Worm (Caenorhabditis elegans) whole organism, late embryonic: ENCODE data around the gene Y56A3A.41.

Source experiments
- K02D7.2 ChIP-seq: sonication (generic microtip); optimal IDR thresholded peaks from 2 replicates; lab custom pipeline; 2017; ENCODE audit warnings: mild to moderate bottlenecking, missing genetic modification characterization, missing compliant biosample characterization
- K09A11.1 ChIP-seq: sonication (generic microtip); optimal IDR thresholded peaks from 2 replicates; lab custom pipeline; 2017; ENCODE audit warnings: antibody characterized with exemption, mild to moderate bottlenecking, missing genetic modification characterization, missing compliant biosample characterization; ENCODE audit not compliant: insufficient read depth
- ceh-34 ChIP-seq: sonication (generic microtip); optimal IDR thresholded peaks from 2 replicates; lab custom pipeline; 2016; ENCODE audit warnings: mild to moderate bottlenecking, missing genetic modification characterization, missing compliant biosample characterization
- dve-1 ChIP-seq: sonication (generic microtip); optimal IDR thresholded peaks from 2 replicates; lab custom pipeline; 2017; ENCODE audit warnings: antibody characterized with exemption, mild to moderate bottlenecking, missing genetic modification characterization, missing compliant biosample characterization
- elt-2 ChIP-seq: sonication (generic microtip); optimal IDR thresholded peaks from 2 replicates; lab custom pipeline; 2016; ENCODE audit warnings: missing genetic modification reagents, missing genetic modification characterization, missing compliant biosample characterization
- eyg-1 ChIP-seq: sonication (generic microtip); optimal IDR thresholded peaks from 2 replicates; lab custom pipeline; 2016; ENCODE audit warnings: missing genotype, missing genetic modification characterization, missing compliant biosample characterization
- fkh-6 ChIP-seq: sonication (generic microtip); optimal IDR thresholded peaks from 2 replicates; lab custom pipeline; 2016; ENCODE audit warnings: missing genetic modification characterization, missing compliant biosample characterization
- lim-6 ChIP-seq: sonication (generic microtip); optimal IDR thresholded peaks from 2 replicates; lab custom pipeline; 2016; ENCODE audit warnings: missing genetic modification characterization, missing compliant biosample characterization
- nfya-1 ChIP-seq: sonication (generic microtip); optimal IDR thresholded peaks from 2 replicates; lab custom pipeline; 2017; ENCODE audit warnings: missing genetic modification characterization, mild to moderate bottlenecking, missing compliant biosample characterization, antibody characterized with exemption, moderate library complexity
- pha-4 ChIP-seq: fragments of 150-350 bp; optimal IDR thresholded peaks from 2 replicates; lab custom pipeline; 2018; ENCODE audit warnings: missing biosample characterization, missing genetic modification reagents, missing genetic modification characterization
- sox-4 ChIP-seq: sonication (generic microtip); optimal IDR thresholded peaks from 2 replicates; lab custom pipeline; 2017; ENCODE audit warnings: mild to moderate bottlenecking, missing genetic modification characterization, inconsistent platforms, missing compliant biosample characterization
- syd-9 ChIP-seq: sonication (generic microtip); optimal IDR thresholded peaks from 2 replicates; lab custom pipeline; 2016; ENCODE audit warnings: mild to moderate bottlenecking, missing genetic modification characterization, moderate library complexity, missing compliant biosample characterization
- unc-86 ChIP-seq: sonication (generic microtip); optimal IDR thresholded peaks from 2 replicates; lab custom pipeline; 2016; ENCODE audit warnings: missing genetic modification characterization, missing compliant biosample characterization

DNA sequence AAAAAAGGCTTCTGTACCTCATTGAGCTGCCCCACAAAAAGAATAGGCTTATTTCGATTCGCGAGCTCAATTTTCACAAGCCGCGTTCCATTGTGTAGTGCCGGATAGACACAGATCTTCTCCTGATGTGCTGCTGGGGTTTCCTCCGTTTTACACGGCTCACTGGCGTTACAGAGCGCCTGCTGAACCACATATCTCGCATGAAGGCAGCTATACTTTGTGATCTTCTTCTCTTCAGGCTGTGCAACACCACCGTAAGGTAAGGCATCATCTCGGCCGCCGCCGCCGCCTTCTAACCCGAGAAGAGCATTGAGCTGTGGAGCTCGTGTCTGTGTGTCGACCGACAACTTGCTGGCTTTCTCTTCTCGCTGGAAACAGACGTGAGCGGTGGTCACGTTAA, 39.3 kb downstream of the Y56A3A.41 start:
- TF ChIP-seq lim-6 (tag; lab: Kevin White, UChicago) (no peak), syd-9 (tag; lab: Kevin White, UChicago) (no peak), eyg-1 (no peak), nfya-1 (tag; lab: Kevin White, UChicago) (no peak), ceh-34 (tag; lab: Kevin White, UChicago) (no peak), unc-86 (tag; lab: Kevin White, UChicago) (no peak), elt-2 (tag; lab: Kevin White, UChicago) (no peak), K09A11.1 (tag; lab: Kevin White, UChicago) (no peak), dve-1 (tag; lab: Kevin White, UChicago) (no peak), K02D7.2 (tag; lab: Kevin White, UChicago) (no peak), sox-4 (tag; lab: Kevin White, UChicago) (no peak), fkh-6 (tag; lab: Kevin White, UChicago) (no peak), pha-4 (tag; lab: Kevin White, UChicago) (no peak)
